Fruit fly (Drosophila melanogaster): ENCODE data around the gene CG16824.

Gene CG16824

DNA sequence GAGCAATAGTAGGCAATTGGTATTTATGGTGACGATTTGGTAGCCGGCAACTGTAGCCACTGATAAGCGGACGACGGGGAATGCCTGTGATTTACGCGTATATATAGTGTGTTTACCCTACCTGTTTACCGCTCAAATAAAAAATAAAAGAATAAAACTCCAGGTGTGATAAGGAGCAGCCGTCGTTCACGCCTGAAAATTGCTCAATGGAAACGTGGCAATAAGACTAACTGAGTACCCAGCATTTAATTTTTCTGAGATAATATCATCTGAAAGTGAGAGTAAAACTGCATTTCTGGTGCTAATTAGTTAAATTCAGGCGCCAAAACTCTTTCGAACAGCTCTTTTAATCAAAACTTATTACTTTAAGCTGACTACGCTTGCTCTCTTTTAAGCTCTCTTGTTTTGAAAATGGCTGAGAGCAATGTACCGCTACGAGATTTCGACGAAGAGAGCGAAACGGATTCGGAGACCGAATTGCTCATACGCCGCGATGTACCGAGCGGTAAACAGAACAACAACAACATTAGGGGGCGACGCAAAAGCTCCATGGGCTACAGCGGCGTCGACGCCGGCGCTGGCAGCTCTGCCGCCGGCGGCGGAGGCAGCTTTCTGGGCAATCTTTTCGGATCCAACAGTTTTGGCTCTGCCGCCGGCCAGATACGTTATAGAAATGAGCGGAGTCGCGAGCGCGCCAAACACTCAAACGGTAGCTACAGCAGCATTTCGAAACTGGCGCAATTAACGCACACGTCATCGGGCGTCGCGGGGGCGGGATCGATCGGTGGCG lies 2.3 kb upstream of the CG16824 start:
- peak; percentile 15 for TF ChIP-seq CG17801 (GFP tag; optimal IDR thresholded peaks at IDR 0.05; ENCODE audit: partially characterized antibody)

DNA sequence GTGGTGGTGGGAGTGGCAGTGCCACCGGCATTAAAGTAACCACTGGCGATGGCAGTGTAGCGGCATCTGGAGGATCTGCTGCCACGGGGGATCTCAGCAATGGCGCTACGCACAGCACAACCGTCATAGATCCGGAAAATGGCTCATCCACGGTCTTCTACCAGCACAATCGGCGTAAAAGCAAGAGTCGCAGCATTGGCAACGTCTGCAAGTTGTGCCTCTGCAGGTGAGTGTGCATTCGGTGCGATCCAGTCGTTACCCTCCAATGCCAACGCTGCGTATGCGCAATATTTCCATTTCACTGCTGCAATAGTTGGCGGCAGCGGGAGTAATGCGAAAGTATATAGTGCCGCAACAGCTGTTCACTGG lies 1.8 kb upstream of the CG16824 start:
- TF ChIP-seq CG17801 (GFP tag; optimal IDR thresholded peaks at IDR 0.05; ENCODE audit: partially characterized antibody), result no peak

dm6 chr2L:13291960-13292487 lies 785 bp upstream of the CG16824 start:
- no peak for TF ChIP-seq CG17801 (GFP tag; optimal IDR thresholded peaks at IDR 0.05; ENCODE audit: partially characterized antibody)

DNA sequence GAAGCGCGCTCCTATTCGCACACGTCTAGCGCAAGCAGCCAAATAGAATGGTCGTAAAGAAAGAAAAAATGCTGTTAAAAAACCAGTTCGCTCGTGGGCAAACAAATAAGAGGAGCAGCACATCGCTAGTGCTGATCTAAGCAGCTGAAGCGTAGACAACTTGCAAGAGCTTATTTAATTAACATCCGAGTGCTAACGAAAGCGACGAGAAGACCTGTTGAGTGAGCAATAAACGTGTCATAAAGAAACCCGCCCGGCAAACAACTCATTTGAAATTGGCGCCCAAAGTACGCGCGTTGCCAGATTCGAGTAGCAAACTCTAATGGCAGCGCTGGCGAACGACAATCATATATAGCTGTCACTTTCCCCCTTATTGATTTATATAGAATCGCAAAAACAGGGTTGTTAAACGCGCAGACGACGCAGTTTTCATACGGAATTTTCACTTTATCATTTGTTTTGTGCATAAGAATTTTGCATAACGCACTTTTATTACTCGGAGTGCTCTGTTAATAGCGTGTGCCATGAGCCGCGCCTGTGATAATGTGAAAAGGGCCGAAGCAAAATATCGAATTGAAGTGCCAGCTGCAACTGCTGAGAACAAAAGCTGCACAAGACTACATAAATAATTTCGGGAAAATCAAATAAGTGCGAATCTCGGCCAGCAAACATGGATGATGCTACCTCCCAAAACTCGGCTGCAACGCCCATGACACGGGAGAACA lies 3.3 kb downstream of the CG16824 start:
- TF ChIP-seq CG17801 (GFP tag; optimal IDR thresholded peaks at IDR 0.05; ENCODE audit: partially characterized antibody), result no peak

- TF ChIP-seq CG17801 (GFP tag; optimal IDR thresholded peaks at IDR 0.05; ENCODE audit: partially characterized antibody), result no peak
Measured at dm6 chr2L:13296703-13297230, 4.0 kb downstream of the CG16824 start.

DNA sequence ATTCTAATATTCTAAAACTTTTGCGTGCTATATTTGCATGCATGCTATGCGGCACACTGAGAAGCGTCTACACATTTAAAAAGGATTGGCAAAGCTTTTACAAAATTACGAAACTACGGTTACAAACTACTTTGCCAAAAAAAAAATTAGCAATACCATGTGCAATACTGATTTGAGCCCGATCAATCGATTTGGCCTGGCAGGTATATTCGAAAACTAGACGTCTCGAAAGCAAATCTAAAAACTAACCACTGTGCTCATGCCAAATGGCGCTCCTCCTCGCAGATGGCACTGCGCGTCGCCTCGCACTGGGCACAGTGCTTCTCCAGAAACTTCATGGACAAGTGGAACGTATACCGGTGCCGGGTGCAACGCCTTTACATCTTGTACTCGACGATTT lies 11.7 kb downstream of the CG16824 start, which contains the start of gene CG16825:
CG16825 (plus strand) TSS at position 301 of the 400 bp plus-strand sequence.
- no peak for TF ChIP-seq CG17801 (GFP tag; optimal IDR thresholded peaks at IDR 0.05; ENCODE audit: partially characterized antibody)

DNA sequence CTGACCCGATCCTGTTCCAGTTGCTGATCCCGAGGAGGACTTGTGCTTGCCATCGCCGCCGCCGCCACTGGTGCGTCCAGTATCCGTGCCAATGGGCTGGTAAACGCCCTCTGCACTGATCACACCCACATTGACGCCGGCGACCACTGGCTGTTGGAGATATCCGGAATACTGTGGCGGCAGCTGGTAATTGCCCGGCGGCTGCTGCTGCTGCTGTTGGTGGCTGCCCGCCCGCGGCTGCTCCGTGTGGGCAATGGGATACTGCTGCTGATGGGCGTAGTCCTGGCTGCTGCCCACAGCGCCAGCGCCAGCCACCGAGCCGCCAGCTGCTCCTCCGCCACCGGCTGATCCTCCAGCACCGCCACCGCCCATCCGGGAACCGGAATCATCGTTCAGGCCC lies 12.2 kb downstream of the CG16824 start:
- no peak for TF ChIP-seq CG17801 (GFP tag; optimal IDR thresholded peaks at IDR 0.05; ENCODE audit: partially characterized antibody)

- TF ChIP-seq CG17801 (GFP tag; optimal IDR thresholded peaks at IDR 0.05; ENCODE audit: partially characterized antibody), result no peak
Measured at dm6 chr2L:13306655-13307054, 13.8 kb downstream of the CG16824 start, which contains the start of gene CG43779. CG43779 (minus strand) TSS chr2L:13306755.

DNA sequence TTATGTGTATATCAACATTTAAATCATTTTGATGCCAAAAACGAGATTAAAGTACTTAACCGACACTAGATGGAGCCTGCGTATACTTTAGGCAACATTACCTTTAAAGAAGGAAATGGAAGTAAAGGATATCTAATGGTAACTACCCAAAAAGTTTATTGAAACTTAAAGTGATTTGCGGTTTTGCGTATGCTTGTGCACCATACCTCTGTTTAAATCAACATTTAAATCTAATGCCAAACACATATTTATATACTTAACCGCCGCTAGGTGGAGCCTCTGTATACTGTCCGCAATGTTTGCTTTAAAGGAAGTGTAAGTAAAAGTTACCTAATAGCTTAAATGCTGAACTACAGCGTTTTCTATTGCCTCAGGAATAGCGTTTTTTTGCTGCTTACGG lies 33.0 kb downstream of the CG16824 start:
- TF ChIP-seq CG17801 (GFP tag; optimal IDR thresholded peaks at IDR 0.05; ENCODE audit: partially characterized antibody), result no peak

DNA sequence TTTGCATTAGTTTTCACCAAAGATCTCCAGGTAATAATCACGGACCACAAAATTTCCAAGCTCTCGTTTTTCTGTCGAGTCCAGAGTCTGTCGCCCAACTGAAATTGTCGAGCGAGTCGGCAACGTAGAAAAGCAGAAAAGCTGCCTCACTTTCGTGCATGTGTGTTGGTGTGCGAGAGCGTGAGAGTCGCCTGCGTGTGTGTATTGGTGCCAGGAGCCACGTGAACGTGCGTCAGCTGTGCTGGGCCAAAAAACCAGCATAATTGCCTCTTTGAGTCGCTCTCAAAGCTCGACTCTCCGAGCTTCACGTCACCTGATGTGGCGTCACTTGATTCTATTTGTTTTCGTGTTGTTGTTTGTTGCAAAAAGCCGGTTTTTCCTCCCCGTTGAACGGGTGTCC lies 38.2 kb downstream of the CG16824 start, which contains the start of gene hbt:
hbt (minus strand) TSS at position 101 of the 400 bp plus-strand sequence.
- no peak for TF ChIP-seq CG17801 (GFP tag; optimal IDR thresholded peaks at IDR 0.05; ENCODE audit: partially characterized antibody)

- TF ChIP-seq CG17801 (GFP tag; optimal IDR thresholded peaks at IDR 0.05; ENCODE audit: partially characterized antibody), result no peak
Measured at dm6 chr2L:13331868-13332544, 39.2 kb downstream of the CG16824 start.

dm6 chr2L:13332736-13333135 lies 39.9 kb downstream of the CG16824 start:
- TF ChIP-seq CG17801 (GFP tag; optimal IDR thresholded peaks at IDR 0.05; ENCODE audit: partially characterized antibody), result no peak

All from ovary, adult (tissue).